Fruit fly (Drosophila melanogaster) whole organism, embryonic: ENCODE measurements around the gene CG33288.

Experiments
- CG12071 ChIP-seq: fragments of 200-800 bp; sonication (Bioruptor generic); optimal IDR thresholded peaks from 3 replicates; lab custom pipeline; 2018; ENCODE audit warnings: missing biosample characterization, mild to moderate bottlenecking, missing genetic modification characterization
- CG12236 ChIP-seq: fragments of 200-800 bp; sonication (Bioruptor generic); optimal IDR thresholded peaks from 2 replicates; lab custom pipeline; 2016; ENCODE audit warnings: missing biosample characterization, missing genetic modification characterization
- CG12299 ChIP-seq: fragments of 200-800 bp; sonication (Bioruptor generic); optimal IDR thresholded peaks from 2 replicates; lab custom pipeline; 2018; ENCODE audit warnings: missing biosample characterization, mild to moderate bottlenecking, missing genetic modification characterization
- CG13296 ChIP-seq: fragments of 200-800 bp; sonication (Bioruptor generic); optimal IDR thresholded peaks from 3 replicates; lab custom pipeline; 2018; ENCODE audit warnings: missing biosample characterization, mild to moderate bottlenecking, missing genetic modification characterization
- CG13424 ChIP-seq: fragments of 200-800 bp; sonication (Bioruptor generic); optimal IDR thresholded peaks from 2 replicates; lab custom pipeline; 2019; ENCODE audit warnings: missing biosample characterization, mild to moderate bottlenecking, missing genetic modification characterization, moderate library complexity
- CG13624 ChIP-seq: fragments of 200-800 bp; sonication (Bioruptor generic); optimal IDR thresholded peaks from 2 replicates; lab custom pipeline; 2016; ENCODE audit warnings: missing biosample characterization, missing genetic modification characterization
- CG15011 ChIP-seq: fragments of 200-800 bp; sonication (Bioruptor generic); optimal IDR thresholded peaks from 3 replicates; lab custom pipeline; 2018; ENCODE audit warnings: missing biosample characterization, mild to moderate bottlenecking, missing genetic modification characterization
- CG15269 ChIP-seq: fragments of 200-800 bp; sonication (Bioruptor generic); optimal IDR thresholded peaks from 2 replicates; lab custom pipeline; 2018; ENCODE audit warnings: missing biosample characterization, mild to moderate bottlenecking, missing genetic modification characterization, moderate library complexity
- CG18011 ChIP-seq: fragments of 200-800 bp; sonication (Bioruptor generic); optimal IDR thresholded peaks from 2 replicates; lab custom pipeline; 2017; ENCODE audit warnings: missing biosample characterization, missing genetic modification characterization, mild to moderate bottlenecking, moderate library complexity, missing genotype
- CG2199 ChIP-seq: fragments of 200-800 bp; sonication (Bioruptor generic); IDR thresholded peaks from 3 replicates; pipeline ENCODE4 v1.3.6; 2022; ENCODE audit warnings: missing biosample characterization, missing genetic modification characterization
- CG2875 ChIP-seq: fragments of 200-800 bp; sonication (Bioruptor generic); optimal IDR thresholded peaks from 2 replicates; lab custom pipeline; 2017; ENCODE audit warnings: missing biosample characterization, mild to moderate bottlenecking, missing genetic modification characterization, missing genetic modification reagents
- CG2889 ChIP-seq: fragments of 200-800 bp; sonication (Bioruptor generic); IDR thresholded peaks from 3 replicates; pipeline ENCODE4 v1.3.6; 2022; ENCODE audit warnings: missing biosample characterization, missing genetic modification characterization
- CG3065 ChIP-seq: fragments of 200-800 bp; sonication (Bioruptor generic); optimal IDR thresholded peaks from 2 replicates; lab custom pipeline; 2016; ENCODE audit warnings: missing biosample characterization, missing genetic modification characterization
- CG31365 ChIP-seq: fragments of 200-800 bp; sonication (Bioruptor generic); optimal IDR thresholded peaks from 2 replicates; lab custom pipeline; 2018; ENCODE audit warnings: missing biosample characterization, mild to moderate bottlenecking, missing genetic modification characterization
- CG31441 ChIP-seq: fragments of 200-800 bp; sonication (Bioruptor generic); IDR thresholded peaks from 2 replicates; pipeline ENCODE4 v1.3.6; 2022; ENCODE audit warnings: missing biosample characterization, missing genetic modification characterization
- CG43689 ChIP-seq: fragments of 200-800 bp; sonication (Bioruptor generic); IDR thresholded peaks from 2 replicates; pipeline ENCODE4 v1.3.6; 2022; ENCODE audit warnings: missing biosample characterization, missing genetic modification characterization
- CG4820 ChIP-seq: fragments of 200-800 bp; sonication (Bioruptor generic); optimal IDR thresholded peaks from 3 replicates; lab custom pipeline; 2016; ENCODE audit warnings: missing biosample characterization, missing genetic modification characterization
- CG5180 ChIP-seq: fragments of 200-800 bp; sonication (Bioruptor generic); optimal IDR thresholded peaks from 3 replicates; lab custom pipeline; 2017; ENCODE audit warnings: missing biosample characterization, missing genetic modification characterization, mild to moderate bottlenecking, moderate library complexity, missing genetic modification reagents
- CG8290 ChIP-seq, 3 experiments: fragments of 200-800 bp; sonication (Bioruptor generic); optimal IDR thresholded peaks; 2 replicates each; lab custom pipeline; 2016 to 2019; ENCODE audit warnings: missing biosample characterization in 3 of 3, missing genetic modification characterization in 3 of 3, mild to moderate bottlenecking in 2 of 3, moderate library complexity in 1 of 3
- CkIIα-i1 ChIP-seq: fragments of 200-800 bp; sonication (Bioruptor generic); IDR thresholded peaks from 2 replicates; pipeline ENCODE4 v1.3.6; 2022; ENCODE audit warnings: missing biosample characterization, missing genetic modification characterization
- CoRest ChIP-seq: fragments of 200-800 bp; sonication (Bioruptor generic); optimal IDR thresholded peaks from 3 replicates; lab custom pipeline; 2018; ENCODE audit warnings: missing biosample characterization, mild to moderate bottlenecking, missing genetic modification characterization, moderate library complexity
- CrebB ChIP-seq: fragments of 200-800 bp; sonication (Bioruptor generic); optimal IDR thresholded peaks from 3 replicates; lab custom pipeline; 2018; ENCODE audit warnings: missing biosample characterization, mild to moderate bottlenecking, missing genetic modification characterization
- E2f1 ChIP-seq: fragments of 200-800 bp; sonication (Bioruptor generic); IDR thresholded peaks from 2 replicates; pipeline ENCODE4 v1.3.6; 2022; ENCODE audit warnings: missing biosample characterization, missing genetic modification characterization
- E2f2 ChIP-seq: fragments of 200-800 bp; sonication (Bioruptor generic); IDR thresholded peaks from 2 replicates; pipeline ENCODE4 v1.3.6; 2022; ENCODE audit warnings: missing biosample characterization, missing genetic modification characterization
- ERR ChIP-seq: fragments of 200-800 bp; sonication (Bioruptor generic); optimal IDR thresholded peaks from 2 replicates; lab custom pipeline; 2016; ENCODE audit warnings: missing biosample characterization, missing genetic modification characterization
- Gug ChIP-seq: fragments of 200-800 bp; sonication (Bioruptor generic); IDR thresholded peaks from 4 replicates; pipeline ENCODE4 v1.3.6; 2022; ENCODE audit warnings: missing biosample characterization, missing genetic modification characterization
- HLH3B ChIP-seq: fragments of 200-800 bp; sonication (Bioruptor generic); IDR thresholded peaks from 2 replicates; pipeline ENCODE4 v1.3.6; 2022; ENCODE audit warnings: missing biosample characterization, missing genetic modification characterization
- NK7.1 ChIP-seq: fragments of 200-800 bp; sonication (Bioruptor generic); optimal IDR thresholded peaks from 3 replicates; lab custom pipeline; 2016; ENCODE audit warnings: missing biosample characterization, missing genetic modification characterization
- Opbp ChIP-seq: fragments of 200-800 bp; sonication (Bioruptor generic); IDR thresholded peaks from 3 replicates; pipeline ENCODE4 v1.3.6; 2022; ENCODE audit warnings: missing biosample characterization, missing genetic modification characterization; ENCODE audit not compliant: partially characterized antibody
- Pdp1 ChIP-seq, 2 experiments: fragments of 200-800 bp; sonication (Bioruptor generic); optimal IDR thresholded peaks; 3 replicates each; lab custom pipeline; 2016; ENCODE audit warnings: missing biosample characterization in 2 of 2, missing genetic modification characterization in 2 of 2, mild to moderate bottlenecking in 1 of 2, moderate library complexity in 1 of 2
- Sox100B ChIP-seq: fragments of 200-800 bp; sonication (Bioruptor generic); optimal IDR thresholded peaks from 3 replicates; lab custom pipeline; 2018; ENCODE audit warnings: missing biosample characterization, mild to moderate bottlenecking, missing genetic modification characterization
- Sox102F ChIP-seq: fragments of 200-800 bp; sonication (Bioruptor generic); optimal IDR thresholded peaks from 2 replicates; lab custom pipeline; 2018; ENCODE audit warnings: missing biosample characterization, mild to moderate bottlenecking, missing genetic modification characterization, moderate library complexity
- Sry-δ ChIP-seq: fragments of 200-800 bp; sonication (Bioruptor generic); optimal IDR thresholded peaks from 2 replicates; lab custom pipeline; 2016; ENCODE audit warnings: missing biosample characterization, missing genetic modification characterization
- Stat92E ChIP-seq, 3 experiments: fragments of >200 bp in 2 of 3; fragments of 200-800 bp in 1 of 3; sonication (Bioruptor generic) in 1 of 3; optimal IDR thresholded peaks; 2 replicates each; lab custom pipeline; 2017 to 2019; ENCODE audit warnings: missing biosample characterization in 3 of 3, missing genetic modification characterization in 3 of 3, mild to moderate bottlenecking in 1 of 3, moderate library complexity in 1 of 3
- Taf1 ChIP-seq: fragments of 200-800 bp; sonication (Bioruptor generic); IDR thresholded peaks from 2 replicates; pipeline ENCODE4 v1.3.6; 2022; ENCODE audit warnings: missing biosample characterization, missing genetic modification characterization
- az2 ChIP-seq: fragments of 200-800 bp; sonication (Bioruptor generic); optimal IDR thresholded peaks from 3 replicates; lab custom pipeline; 2016; ENCODE audit warnings: missing biosample characterization, missing genetic modification characterization
- chif ChIP-seq, 2 experiments: fragments of 200-800 bp; sonication (Bioruptor generic); optimal IDR thresholded peaks; 3 replicates each; lab custom pipeline; 2016; ENCODE audit warnings: missing biosample characterization in 2 of 2, missing genetic modification characterization in 2 of 2
- chn ChIP-seq: fragments of 200-800 bp; sonication (Bioruptor generic); optimal IDR thresholded peaks from 2 replicates; lab custom pipeline; 2016; ENCODE audit warnings: missing biosample characterization, missing genetic modification characterization
- fu2 ChIP-seq: fragments of 200-800 bp; sonication (Bioruptor generic); optimal IDR thresholded peaks from 2 replicates; lab custom pipeline; 2016; ENCODE audit warnings: missing biosample characterization, missing genetic modification characterization
- grau ChIP-seq: fragments of 200-800 bp; optimal IDR thresholded peaks from 3 replicates; lab custom pipeline; 2019; ENCODE audit warnings: missing biosample characterization, mild to moderate bottlenecking, missing genetic modification characterization, moderate library complexity
- gro ChIP-seq: fragments of 200-800 bp; sonication (Bioruptor generic); optimal IDR thresholded peaks from 2 replicates; lab custom pipeline; 2016; ENCODE audit warnings: missing biosample characterization, missing genetic modification characterization
- h ChIP-seq: fragments of >200 bp; optimal IDR thresholded peaks from 2 replicates; lab custom pipeline; 2017
- jumu ChIP-seq: fragments of 200-800 bp; sonication (Bioruptor generic); optimal IDR thresholded peaks from 3 replicates; lab custom pipeline; 2016; ENCODE audit warnings: missing biosample characterization, missing genetic modification characterization
- mam ChIP-seq: fragments of 200-800 bp; sonication (Bioruptor generic); optimal IDR thresholded peaks from 3 replicates; lab custom pipeline; 2016; ENCODE audit warnings: missing biosample characterization, missing genetic modification characterization
- pzg ChIP-seq: fragments of 200-800 bp; sonication (Bioruptor generic); optimal IDR thresholded peaks from 3 replicates; lab custom pipeline; 2018; ENCODE audit warnings: missing biosample characterization, mild to moderate bottlenecking, missing genetic modification characterization, moderate library complexity
- ranshi ChIP-seq: fragments of 200-800 bp; sonication (Bioruptor generic); IDR thresholded peaks from 2 replicates; pipeline ENCODE4 v1.3.6; 2022; ENCODE audit warnings: missing biosample characterization, missing genetic modification characterization
- sc ChIP-seq, 3 experiments: fragments of >200 bp in 2 of 3; fragments of 200-800 bp in 1 of 3; sonication (Bioruptor generic) in 1 of 3; optimal IDR thresholded peaks; 2 replicates in 2 of 3; 3 replicates in 1 of 3; lab custom pipeline; 2017; ENCODE audit warnings: mild to moderate bottlenecking in 1 of 3, missing biosample characterization in 1 of 3, missing genetic modification characterization in 1 of 3, missing genetic modification reagents in 1 of 3
- sd ChIP-seq: fragments of 200-800 bp; sonication (Bioruptor generic); optimal IDR thresholded peaks from 3 replicates; lab custom pipeline; 2018; ENCODE audit warnings: missing biosample characterization, mild to moderate bottlenecking, missing genetic modification characterization, moderate library complexity
- stc ChIP-seq: fragments of 200-800 bp; sonication (Bioruptor generic); IDR thresholded peaks from 2 replicates; pipeline ENCODE4 v1.3.6; 2022; ENCODE audit warnings: missing biosample characterization, missing genetic modification characterization

CG33288 gene

DNA sequence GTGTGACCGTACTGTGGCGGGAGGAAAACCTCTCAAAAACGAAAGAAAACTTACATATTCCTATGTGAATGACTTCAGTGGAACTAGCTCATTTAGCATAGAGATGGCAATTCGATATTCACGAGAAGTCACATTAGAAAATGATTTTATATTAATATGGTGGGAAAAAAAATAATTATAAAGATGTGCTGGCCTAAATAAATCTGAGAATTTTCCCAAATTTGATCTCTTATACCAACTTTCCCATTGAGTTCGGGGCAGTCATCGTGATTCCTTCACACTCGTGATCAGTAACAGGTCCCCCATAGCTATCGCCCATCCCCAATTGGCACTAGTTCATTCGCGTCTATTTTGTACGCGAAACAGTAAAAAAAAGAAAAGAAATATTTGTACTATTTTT, 5.5 kb downstream of the CG33288 start, which contains the start of the genes barc and Aef1 (continued):
- no peak for TF ChIP-seq sc (optimal IDR thresholded peaks at IDR 0.05; lab: Kevin White, UChicago)
- TF ChIP-seq sc (GFP tag; optimal IDR thresholded peaks at IDR 0.05; lab: Kevin White, UChicago): no peak
- TF ChIP-seq CG13624: peak; percentile 81
- peak; percentile 84 for TF ChIP-seq grau (tag; lab: Kevin White, UChicago)
- TF ChIP-seq CG43689: peak; percentile 51; the same call in 1 of the 2 replicates
- TF ChIP-seq Gug (GFP tag; lab: Robert Waterston, UW): peak; percentile 94
- TF ChIP-seq NK7.1 (GFP tag; lab: Kevin White, UChicago): no peak
- TF ChIP-seq Sox100B (GFP tag; lab: Kevin White, UChicago): no peak
- TF ChIP-seq CG8290 (GFP tag; optimal IDR thresholded peaks at IDR 0.05; lab: Kevin White, UChicago): peak; percentile 86
- TF ChIP-seq CG8290 (tag; optimal IDR thresholded peaks at IDR 0.05; lab: Kevin White, UChicago): peak in 1 of 2 experiments; percentile 6
- TF ChIP-seq CG15011 (GFP tag; lab: Kevin White, UChicago): peak; percentile 59
- TF ChIP-seq CG31365 (tag; lab: Kevin White, UChicago): peak; percentile 2
- peak; percentile 59 for TF ChIP-seq gro (GFP tag; lab: Kevin White, UChicago)
- peak; percentile 35; the same call in 1 of the 2 replicates for TF ChIP-seq CkIIα-i1 (GFP tag; lab: Robert Waterston, UW)
- peak; percentile 94 for TF ChIP-seq mam
- peak; percentile 84 for TF ChIP-seq Opbp
- peak; percentile 87 for TF ChIP-seq HLH3B
- TF ChIP-seq CG15269 (tag; lab: Kevin White, UChicago): no peak
- peak; percentile 90 for TF ChIP-seq az2 (GFP tag; lab: Kevin White, UChicago)
- TF ChIP-seq stc (GFP tag; lab: Robert Waterston, UW): no peak
- peak; percentile 87 for TF ChIP-seq CG4820 (GFP tag; lab: Kevin White, UChicago)
- TF ChIP-seq Stat92E (GFP tag; optimal IDR thresholded peaks at IDR 0.05; lab: Kevin White, UChicago): peak in 1 of 3 experiments; percentile 45
- peak; percentile 87 for TF ChIP-seq CG13424 (tag; lab: Kevin White, UChicago)
- TF ChIP-seq CG5180 (GFP tag; lab: Kevin White, UChicago): peak; percentile 26
- TF ChIP-seq chn (GFP tag; lab: Kevin White, UChicago): peak; percentile 91
- TF ChIP-seq jumu: peak; percentile 71
- TF ChIP-seq Sox102F (GFP tag; lab: Kevin White, UChicago): peak; percentile 81
- peak; percentile 93 for TF ChIP-seq CoRest (tag; lab: Kevin White, UChicago)
- TF ChIP-seq chif (GFP tag; optimal IDR thresholded peaks at IDR 0.05; lab: Kevin White, UChicago): peak; percentile 72 to 91
- TF ChIP-seq CG12071 (GFP tag; lab: Kevin White, UChicago): no peak
- TF ChIP-seq fu2 (GFP tag; lab: Kevin White, UChicago): peak; percentile 81
- TF ChIP-seq CG13296 (GFP tag; lab: Kevin White, UChicago): peak; percentile 67
- TF ChIP-seq CG2889 (GFP tag; lab: Robert Waterston, UW): peak; percentile 71; the same call in 2 of the 3 replicates
- peak; percentile 90; the same call in 1 of the 2 replicates for TF ChIP-seq ranshi (GFP tag; lab: Robert Waterston, UW)
- TF ChIP-seq E2f2 (GFP tag; lab: Robert Waterston, UW): peak; percentile 61
- peak; percentile 60 for TF ChIP-seq CG12236 (GFP tag; lab: Kevin White, UChicago)
- peak; percentile 72 for TF ChIP-seq pzg (GFP tag; lab: Kevin White, UChicago)
- peak; percentile 83; the same call in 1 of the 2 replicates for TF ChIP-seq Taf1 (GFP tag; lab: Robert Waterston, UW)
- TF ChIP-seq CG18011 (GFP tag; lab: Kevin White, UChicago): peak; percentile 34
- peak; percentile 50 for TF ChIP-seq CG12299 (tag; lab: Kevin White, UChicago)
- peak; percentile 86 for TF ChIP-seq E2f1
- TF ChIP-seq CrebB (tag; lab: Kevin White, UChicago): peak; percentile 59
- peak; percentile 93 for TF ChIP-seq CG31441 (GFP tag; lab: Robert Waterston, UW)
- TF ChIP-seq Pdp1 (GFP tag; optimal IDR thresholded peaks at IDR 0.05; lab: Kevin White, UChicago): peak; percentile 82 to 89
- TF ChIP-seq CG3065 (GFP tag; lab: Kevin White, UChicago): peak; percentile 70
- peak; percentile 25; the same call in 1 of the 3 replicates for TF ChIP-seq CG2199
- peak; percentile 67 for TF ChIP-seq ERR
- peak; percentile 80 for TF ChIP-seq sd (tag; lab: Kevin White, UChicago)
- TF ChIP-seq Sry-δ (GFP tag; lab: Kevin White, UChicago): peak; percentile 93
- TF ChIP-seq CG2875 (GFP tag; lab: Kevin White, UChicago): peak; percentile 20
- no peak for TF ChIP-seq h (lab: Kevin White, UChicago)
